Worm (Caenorhabditis elegans) whole organism, L4/young adult: ENCODE results near the gene npr-24.

Experiments
- W03F9.2 ChIP-seq: fragments of 150-350 bp; optimal IDR thresholded peaks from 2 replicates; lab custom pipeline; 2014; ENCODE audit warnings: missing biosample characterization, missing genetic modification characterization
- dao-5 ChIP-seq: sonication (generic microtip); optimal IDR thresholded peaks from 2 replicates; lab custom pipeline; 2016; ENCODE audit warnings: missing genotype, missing genetic modification characterization, moderate library complexity, missing compliant biosample characterization
- him-1 ChIP-seq: sonication (generic microtip); optimal IDR thresholded peaks from 2 replicates; lab custom pipeline; 2016; ENCODE audit warnings: missing genotype, missing genetic modification reagents, missing genetic modification characterization, missing compliant biosample characterization

DNA sequence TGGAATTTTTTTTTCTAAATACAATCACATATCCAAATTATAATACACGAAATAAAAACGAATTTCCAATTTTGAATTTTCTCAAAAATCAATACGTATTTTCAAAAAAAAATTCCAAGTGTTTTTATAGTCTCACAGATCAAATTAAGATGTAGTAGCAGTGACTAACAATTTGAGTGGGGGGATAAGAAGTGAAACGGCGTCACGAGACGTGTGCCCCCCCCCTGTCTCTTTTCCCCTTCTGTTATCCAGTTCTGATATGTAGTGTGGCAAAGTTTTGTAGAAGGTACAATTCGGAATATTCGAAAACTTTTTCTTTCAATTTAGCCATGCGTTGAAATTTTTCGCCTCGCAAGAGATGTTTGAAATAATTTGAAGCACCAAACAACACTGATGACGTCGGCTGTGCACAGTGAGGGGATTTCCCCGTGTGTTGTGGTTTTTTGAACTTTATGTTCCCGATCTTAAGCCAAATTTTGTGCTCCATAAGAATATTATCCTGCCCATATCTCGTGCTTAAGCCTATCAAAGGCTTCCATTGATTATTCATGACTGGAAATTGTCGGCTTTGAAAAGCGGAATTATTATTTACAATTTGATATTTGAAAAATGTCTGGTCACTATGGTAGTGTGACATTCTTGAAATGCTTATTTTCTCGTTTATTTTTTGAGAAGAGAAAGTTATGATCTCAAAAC is 28.7 kb upstream of the npr-24 start:
- no peak for TF ChIP-seq W03F9.2 (tag; lab: Kevin White, UChicago)
- TF ChIP-seq dao-5 (tag; lab: Kevin White, UChicago): no peak
- TF ChIP-seq him-1 (tag; lab: Kevin White, UChicago): no peak
